Fruit fly (Drosophila melanogaster) S2 (cell line): ENCODE results near the gene Der-1.

Experiments
- CG8478 ChIP-seq: fragments of >200 bp; optimal IDR thresholded peaks from 2 replicates; lab custom pipeline; 2018
- CTCF ChIP-seq, 2 experiments: fragments of >200 bp; optimal IDR thresholded peaks; 2 replicates each; lab custom pipeline; 2018

dm6 chr2L:2011430-2011829, 37.7 kb downstream of the Der-1 start:
- TF ChIP-seq CTCF (optimal IDR thresholded peaks at IDR 0.05; lab: Kevin White, UChicago) (no peak), CG8478 (lab: Kevin White, UChicago) (no peak)
